Fruit fly (Drosophila melanogaster) Kc167 (cell line): Measurements from ENCODE around the gene HP1e.

ENCODE experiments used
- Myc ChIP-seq: fragments of >200 bp; optimal IDR thresholded peaks from 2 replicates; lab custom pipeline; 2017; ENCODE audit warnings: missing external identifiers
- h ChIP-seq: fragments of >200 bp; optimal IDR thresholded peaks from 3 replicates; lab custom pipeline; 2018; ENCODE audit warnings: missing external identifiers
- psq ChIP-seq: fragments of >200 bp; optimal IDR thresholded peaks from 2 replicates; lab custom pipeline; 2017; ENCODE audit warnings: missing external identifiers

DNA sequence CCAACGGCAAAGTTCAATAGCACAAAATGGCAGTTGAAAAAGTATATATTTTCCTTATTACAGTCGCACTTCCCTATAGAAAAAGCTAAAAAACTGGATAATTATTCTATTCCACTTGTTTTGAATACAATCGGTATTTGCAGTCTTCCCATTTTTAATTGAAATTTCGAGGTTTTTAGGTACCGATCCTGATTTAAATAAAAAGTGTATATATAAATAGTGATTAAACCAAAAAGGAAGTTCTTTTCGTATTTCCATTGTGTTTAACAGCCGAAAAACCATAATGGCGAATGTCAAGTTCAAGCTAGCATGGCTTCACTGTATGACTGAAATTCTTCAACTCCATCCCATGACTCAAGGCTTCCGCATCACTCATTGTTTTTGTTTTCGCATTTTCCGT is 25.0 kb downstream of the HP1e start:
- no peak for TF ChIP-seq h (lab: Kevin White, UChicago)
- no peak for TF ChIP-seq Myc
- TF ChIP-seq psq (lab: Kevin White, UChicago): no peak
